Worm (Caenorhabditis elegans): Measurements from ENCODE around the gene sgca-1.
A peak's percentile ranks its signal among the peaks of the same experiment; 100 is the strongest.

The sgca-1 gene

DNA sequence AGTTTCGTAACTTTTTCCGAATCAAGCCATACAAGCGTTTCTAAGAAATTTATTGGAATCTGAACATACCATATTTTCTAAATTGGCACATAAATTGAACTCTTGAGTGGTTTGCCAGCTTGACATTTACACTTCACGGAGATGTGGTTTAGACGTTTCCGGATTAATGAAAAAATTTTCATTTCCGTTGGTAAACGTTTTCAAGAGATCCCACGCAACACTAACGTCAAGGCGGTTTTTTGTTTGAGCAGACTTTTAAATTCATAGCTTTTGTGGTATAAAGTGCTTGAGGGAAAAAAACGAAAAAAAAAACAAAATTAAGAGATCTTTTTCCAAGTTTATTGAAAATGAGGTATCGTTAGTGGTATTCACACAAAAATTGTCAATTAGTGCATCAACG, 45.8 kb upstream of the sgca-1 start, which contains the start of gene F41B4.2:
Gene F41B4.2, minus strand, starts transcription at position 101 of the 400 bp plus-strand sequence.
- peak; percentile 57 for TF ChIP-seq aha-1 (tag)
- TF ChIP-seq jun-1 (tag; optimal IDR thresholded peaks at IDR 0.05): no peak

DNA sequence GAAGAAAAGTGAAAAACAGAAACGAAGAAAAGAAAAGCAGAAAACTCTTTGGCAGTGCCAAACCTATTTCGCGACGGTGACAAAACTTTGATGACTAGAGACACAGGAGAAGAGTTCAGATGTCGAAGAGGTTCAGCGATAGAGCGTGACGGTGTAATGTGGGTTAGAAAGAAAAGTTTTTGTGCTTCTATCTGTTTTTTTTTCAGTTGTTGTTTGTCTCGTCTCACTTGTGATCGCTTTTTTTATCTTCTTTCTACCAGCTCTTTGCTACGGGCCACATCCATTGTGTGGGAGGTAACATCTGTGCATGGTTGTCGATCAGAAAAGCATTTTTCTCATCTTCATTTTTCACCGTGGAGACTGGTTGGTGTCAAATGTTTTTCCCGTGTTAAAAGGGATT, 36.5 kb upstream of the sgca-1 start, which contains the start of gene F41B4.1:
Gene F41B4.1, minus strand, starts transcription at position 23 of the 400 bp plus-strand sequence.
- TF ChIP-seq pqm-1 (tag; optimal IDR thresholded peaks at IDR 0.05) (no peak), daf-16 (GFP tag; optimal IDR thresholded peaks at IDR 0.05) (peak in 1 of 2 experiments; percentile 82), daf-16 (tag; optimal IDR thresholded peaks at IDR 0.05) (no peak), dmd-6 (GFP tag; IDR thresholded peaks at IDR 0.05) (peak; percentile 11; the same call in 1 of the 2 replicates), spr-1 (tag; optimal IDR thresholded peaks at IDR 0.05) (no peak), hlh-11 (tag; optimal IDR thresholded peaks at IDR 0.05) (peak; percentile 69), nhr-11 (tag; optimal IDR thresholded peaks at IDR 0.05) (peak; percentile 55), hlh-30 (tag; optimal IDR thresholded peaks at IDR 0.05; ENCODE audit: insufficient read depth) (peak; percentile 14), ZK337.2 (GFP tag; IDR thresholded peaks at IDR 0.05) (0 out of 2 replicates have a peak, but pooled peaks have one; percentile 20), ceh-20 (GFP tag; IDR thresholded peaks at IDR 0.05) (0 out of 2 replicates have a peak, but pooled peaks have one; percentile 54), egl-43 (GFP tag; IDR thresholded peaks at IDR 0.05) (no peak)

DNA sequence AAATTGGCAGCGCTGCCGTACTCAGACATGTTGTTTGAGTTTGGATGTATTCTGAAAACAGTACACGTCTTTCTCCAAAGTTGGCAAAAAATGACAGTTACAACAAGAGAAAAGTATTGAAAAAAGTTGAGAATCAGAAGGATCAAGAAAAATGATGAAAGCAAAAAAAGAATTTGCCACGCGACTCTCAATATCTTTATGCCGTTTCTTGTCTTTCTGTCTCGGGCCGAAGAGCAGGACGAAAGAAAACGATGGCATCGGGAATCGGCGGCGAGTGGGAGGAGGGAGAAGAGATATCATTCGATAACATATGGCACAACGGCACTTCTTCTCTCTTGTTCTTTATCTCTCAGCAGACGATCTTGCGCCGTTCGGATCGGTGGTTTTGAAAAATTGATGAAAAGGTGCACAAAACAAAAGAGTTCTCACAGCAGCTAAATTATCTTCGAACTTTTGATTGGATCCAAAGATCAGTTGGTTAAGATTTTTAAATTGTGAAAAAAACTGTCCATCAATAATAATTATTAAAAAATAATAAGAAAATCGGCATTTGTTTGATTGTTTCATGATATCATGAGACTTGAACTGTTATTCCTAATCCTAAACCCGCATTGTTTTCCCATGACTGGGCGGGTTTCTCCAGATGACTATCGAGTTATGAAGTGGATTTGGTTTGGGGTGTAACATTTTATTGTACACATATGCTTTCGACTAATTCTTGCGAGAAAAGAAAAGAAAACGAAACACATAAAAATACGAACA, 34.1 kb upstream of the sgca-1 start, which contains the start of gene gei-15:
Gene gei-15, minus strand, starts transcription at position 51 of the 762 bp plus-strand sequence.
- TF ChIP-seq zag-1 (tag; optimal IDR thresholded peaks at IDR 0.05) (no peak), nhr-11 (tag; optimal IDR thresholded peaks at IDR 0.05) (peak; percentile 1), nhr-76 (tag; optimal IDR thresholded peaks at IDR 0.05) (no peak), nhr-102 (tag; optimal IDR thresholded peaks at IDR 0.05) (no peak), ZK546.5 (tag; optimal IDR thresholded peaks at IDR 0.05) (no peak), daf-8 (GFP tag; IDR thresholded peaks at IDR 0.05) (no peak), nhr-48 (tag; optimal IDR thresholded peaks at IDR 0.05) (no peak), daf-12 (tag; optimal IDR thresholded peaks at IDR 0.05) (no peak), mdl-1 (tag; optimal IDR thresholded peaks at IDR 0.05) (no peak), ceh-82 (tag; optimal IDR thresholded peaks at IDR 0.05) (no peak), aha-1 (tag) (peak; percentile 63), hif-1 (tag; optimal IDR thresholded peaks at IDR 0.05) (no peak), hlh-11 (tag; optimal IDR thresholded peaks at IDR 0.05) (peak; percentile 55), pha-4 (GFP tag; IDR thresholded peaks at IDR 0.05) (no peak), pha-4 (tag; optimal IDR thresholded peaks at IDR 0.05) (no peak)

DNA sequence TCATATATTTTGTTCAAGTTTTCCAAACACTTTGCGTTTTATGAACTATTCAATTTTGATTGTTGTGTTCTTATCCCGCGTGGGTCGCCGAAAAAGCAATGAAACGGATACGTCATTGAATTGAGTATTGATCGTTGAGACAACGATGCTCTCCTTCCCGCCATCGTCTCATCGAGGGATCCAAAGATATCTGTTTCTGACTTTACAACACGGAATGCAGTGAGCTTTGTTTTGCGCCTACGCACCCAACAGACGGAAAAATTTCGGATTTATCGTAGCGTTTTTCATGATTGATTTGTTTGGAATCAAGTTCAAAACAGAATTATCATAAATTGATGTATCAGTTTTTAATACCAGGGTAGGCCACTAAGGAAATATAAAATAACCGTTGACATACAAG, 33.2 kb upstream of the sgca-1 start:
- TF ChIP-seq egl-27 (tag; optimal IDR thresholded peaks at IDR 0.05) (no peak), daf-12 (tag; optimal IDR thresholded peaks at IDR 0.05) (no peak), nhr-237 (tag; optimal IDR thresholded peaks at IDR 0.05) (no peak), aha-1 (tag) (peak; percentile 88), pqm-1 (tag; optimal IDR thresholded peaks at IDR 0.05) (no peak), spr-1 (tag; optimal IDR thresholded peaks at IDR 0.05) (no peak), jun-1 (tag; optimal IDR thresholded peaks at IDR 0.05) (no peak)

DNA sequence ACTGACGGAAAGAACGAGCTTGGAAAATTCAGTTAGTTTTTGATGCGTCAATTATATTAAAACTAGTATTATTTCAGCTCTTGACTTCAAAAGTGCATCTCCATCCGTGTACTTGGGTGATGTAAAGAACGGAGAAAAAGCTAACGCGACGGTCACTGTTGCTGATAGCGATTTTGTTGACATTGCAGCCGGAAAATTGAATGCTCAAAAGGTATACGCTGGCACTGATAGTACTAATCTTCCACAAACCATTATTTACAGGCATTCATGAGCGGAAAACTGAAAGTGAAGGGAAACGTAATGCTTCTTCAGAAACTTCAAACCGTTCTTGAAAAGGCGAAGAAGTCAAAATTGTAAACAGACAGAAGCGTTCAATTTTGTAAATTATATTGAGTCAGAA, 30.3 kb upstream of the sgca-1 start:
- TF ChIP-seq hlh-11 (tag; optimal IDR thresholded peaks at IDR 0.05): peak; percentile 28
- peak; percentile 38; the same call in 1 of the 2 replicates for TF ChIP-seq dmd-6 (GFP tag; IDR thresholded peaks at IDR 0.05)
- TF ChIP-seq zip-2 (tag; optimal IDR thresholded peaks at IDR 0.05): no peak
- no peak for TF ChIP-seq F49E8.2 (tag; optimal IDR thresholded peaks at IDR 0.05; ENCODE audit: borderline replicate concordance)
- no peak for TF ChIP-seq unc-62 (GFP tag; optimal IDR thresholded peaks at IDR 0.05 in 1 of 2)
- no peak for TF ChIP-seq unc-62 (tag; optimal IDR thresholded peaks at IDR 0.05)
- TF ChIP-seq pqm-1 (tag; optimal IDR thresholded peaks at IDR 0.05): peak; percentile 72
- peak; percentile 21 for TF ChIP-seq dve-1 (tag; optimal IDR thresholded peaks at IDR 0.05; ENCODE audit: insufficient read depth)
- TF ChIP-seq php-3 (GFP tag; IDR thresholded peaks at IDR 0.05): no peak
- TF ChIP-seq daf-16 (GFP tag; optimal IDR thresholded peaks at IDR 0.05): no peak
- TF ChIP-seq daf-16 (tag; optimal IDR thresholded peaks at IDR 0.05): peak; percentile 95
- peak; percentile 61 for TF ChIP-seq nhr-28 (tag; optimal IDR thresholded peaks at IDR 0.05)
- no peak for TF ChIP-seq mdl-1 (tag; optimal IDR thresholded peaks at IDR 0.05)
